Worm (Caenorhabditis elegans) whole organism, mixed stage, embryonic: ENCODE data around the gene puf-7.
"Not testable (repeated sequence)": the region's sequence is repeated elsewhere in the genome, so short reads cannot be mapped to it uniquely, and the experiment has no call there.

Experiments
- M03D4.4 ChIP-seq: sonication (generic microtip); optimal IDR thresholded peaks from 2 replicates; lab custom pipeline; 2017; ENCODE audit warnings: mild to moderate bottlenecking, missing genetic modification characterization, missing compliant biosample characterization
- bed-3 ChIP-seq: fragments of 200-800 bp; sonication (Bioruptor generic); optimal IDR thresholded peaks from 3 replicates; lab custom pipeline; 2018; ENCODE audit warnings: mild to moderate bottlenecking, missing genetic modification characterization, moderate library complexity, missing compliant biosample characterization
- blmp-1 ChIP-seq: fragments of 150-350 bp; optimal IDR thresholded peaks from 2 replicates; lab custom pipeline; 2014; ENCODE audit warnings: missing biosample characterization, missing genetic modification characterization
- ceh-39 ChIP-seq: fragments of 150-350 bp; optimal IDR thresholded peaks from 2 replicates; lab custom pipeline; 2014; ENCODE audit warnings: missing biosample characterization, missing genetic modification characterization
- ceh-43 ChIP-seq: fragments of 200-800 bp; sonication (Bioruptor generic); optimal IDR thresholded peaks from 2 replicates; lab custom pipeline; 2018; ENCODE audit warnings: mild to moderate bottlenecking, missing genetic modification characterization, moderate library complexity, missing compliant biosample characterization
- ceh-83 ChIP-seq: fragments of 200-800 bp; sonication (Bioruptor generic); optimal IDR thresholded peaks from 2 replicates; lab custom pipeline; 2018; ENCODE audit warnings: mild to moderate bottlenecking, missing genetic modification characterization, missing compliant biosample characterization
- ces-1 ChIP-seq: fragments of 150-350 bp; optimal IDR thresholded peaks from 2 replicates; lab custom pipeline; 2014; ENCODE audit warnings: missing biosample characterization, missing genetic modification reagents, missing genetic modification characterization
- cnd-1 ChIP-seq: fragments of 200-800 bp; sonication (Bioruptor generic); optimal IDR thresholded peaks from 2 replicates; lab custom pipeline; 2018; ENCODE audit warnings: mild to moderate bottlenecking, missing genetic modification characterization, missing compliant biosample characterization
- drap-1 ChIP-seq: fragments of 200-800 bp; sonication (Bioruptor generic); optimal IDR thresholded peaks from 3 replicates; lab custom pipeline; 2018; ENCODE audit warnings: mild to moderate bottlenecking, missing genetic modification characterization, missing compliant biosample characterization
- elt-1 ChIP-seq: sonication (generic microtip); optimal IDR thresholded peaks from 2 replicates; lab custom pipeline; 2017; ENCODE audit warnings: missing genetic modification characterization, mild to moderate bottlenecking, missing compliant biosample characterization, antibody characterized with exemption, moderate library complexity, borderline replicate concordance; ENCODE audit not compliant: insufficient read depth
- elt-3 ChIP-seq: fragments of 150-350 bp; optimal IDR thresholded peaks from 2 replicates; lab custom pipeline; 2014; ENCODE audit warnings: missing biosample characterization, missing genetic modification characterization
- flh-1 ChIP-seq: fragments of 200-800 bp; sonication (Bioruptor generic); optimal IDR thresholded peaks from 2 replicates; lab custom pipeline; 2018; ENCODE audit warnings: mild to moderate bottlenecking, missing genetic modification characterization, moderate library complexity, missing compliant biosample characterization
- ham-2 ChIP-seq: fragments of 200-800 bp; sonication (Bioruptor generic); optimal IDR thresholded peaks from 2 replicates; lab custom pipeline; 2018; ENCODE audit warnings: mild to moderate bottlenecking, missing genetic modification characterization, missing compliant biosample characterization
- lin-13 ChIP-seq: fragments of 150-350 bp; optimal IDR thresholded peaks from 2 replicates; lab custom pipeline; 2014; ENCODE audit warnings: missing biosample characterization, missing genetic modification characterization
- lin-32 ChIP-seq: fragments of 200-800 bp; sonication (Bioruptor generic); optimal IDR thresholded peaks from 2 replicates; lab custom pipeline; 2018; ENCODE audit warnings: mild to moderate bottlenecking, missing genetic modification characterization, missing compliant biosample characterization
- lsy-2 ChIP-seq: fragments of 150-350 bp; optimal IDR thresholded peaks from 2 replicates; lab custom pipeline; 2014; ENCODE audit warnings: missing biosample characterization, missing genetic modification characterization
- mab-5 ChIP-seq: fragments of 150-350 bp; optimal IDR thresholded peaks from 2 replicates; lab custom pipeline; 2014; ENCODE audit warnings: missing biosample characterization, missing genetic modification characterization
- mep-1 ChIP-seq: fragments of 150-350 bp; optimal IDR thresholded peaks from 2 replicates; lab custom pipeline; 2017; ENCODE audit warnings: missing biosample characterization, missing genetic modification reagents, missing genetic modification characterization, inconsistent platforms
- mls-2 ChIP-seq: sonication (generic microtip); optimal IDR thresholded peaks from 2 replicates; lab custom pipeline; 2016; ENCODE audit warnings: mild to moderate bottlenecking, missing genetic modification characterization, moderate library complexity, missing compliant biosample characterization
- nhr-12 ChIP-seq: fragments of 150-350 bp; optimal IDR thresholded peaks from 2 replicates; lab custom pipeline; 2014; ENCODE audit warnings: missing biosample characterization, missing genetic modification characterization
- nhr-2 ChIP-seq: fragments of 150-350 bp; optimal IDR thresholded peaks from 2 replicates; lab custom pipeline; 2014; ENCODE audit warnings: missing biosample characterization, missing genetic modification characterization
- nhr-237 ChIP-seq: fragments of 150-350 bp; optimal IDR thresholded peaks from 2 replicates; lab custom pipeline; 2014; ENCODE audit warnings: missing biosample characterization, missing genetic modification characterization
- nhr-28 ChIP-seq: fragments of 150-350 bp; optimal IDR thresholded peaks from 2 replicates; lab custom pipeline; 2014; ENCODE audit warnings: missing biosample characterization, missing genetic modification characterization
- nhr-76 ChIP-seq: sonication (generic microtip); optimal IDR thresholded peaks from 2 replicates; lab custom pipeline; 2017; ENCODE audit warnings: missing biosample characterization, missing genetic modification characterization
- pha-4 ChIP-seq: fragments of 150-350 bp; optimal IDR thresholded peaks from 2 replicates; lab custom pipeline; 2018; ENCODE audit warnings: missing biosample characterization, missing genetic modification reagents, missing genetic modification characterization
- sem-2 ChIP-seq: fragments of 200-800 bp; sonication (Bioruptor generic); optimal IDR thresholded peaks from 2 replicates; lab custom pipeline; 2018; ENCODE audit warnings: mild to moderate bottlenecking, missing genetic modification characterization, missing compliant biosample characterization
- snpc-4 ChIP-seq: fragments of 150-350 bp; optimal IDR thresholded peaks from 2 replicates; lab custom pipeline; 2014; ENCODE audit warnings: missing biosample characterization, missing genetic modification characterization
- sptf-1 ChIP-seq: sonication (generic microtip); optimal IDR thresholded peaks from 2 replicates; lab custom pipeline; 2017; ENCODE audit warnings: mild to moderate bottlenecking, missing genetic modification characterization, moderate library complexity, missing compliant biosample characterization
- tbx-8 ChIP-seq: fragments of 200-800 bp; sonication (Bioruptor generic); optimal IDR thresholded peaks from 2 replicates; lab custom pipeline; 2018; ENCODE audit warnings: mild to moderate bottlenecking, missing genetic modification characterization, moderate library complexity, missing compliant biosample characterization
- unc-39 ChIP-seq: fragments of 150-350 bp; optimal IDR thresholded peaks from 2 replicates; lab custom pipeline; 2014; ENCODE audit warnings: missing biosample characterization, missing genetic modification characterization
- zip-8 ChIP-seq: fragments of 150-350 bp; optimal IDR thresholded peaks from 2 replicates; lab custom pipeline; 2014; ENCODE audit warnings: missing biosample characterization, missing genetic modification characterization

Gene puf-7

ce11 chrIV:5482231-5482630, 4.3 kb upstream of the puf-7 start, which contains the start of gene T11F8.12:
Gene T11F8.12, minus strand, starts transcription at chrIV:5482331.
- TF ChIP-seq blmp-1 (tag; lab: Kevin White, UChicago) (no peak), ceh-43 (GFP tag; lab: Kevin White, UChicago) (no peak), sptf-1 (tag; lab: Kevin White, UChicago) (no peak), nhr-28 (tag; lab: Kevin White, UChicago) (no peak), M03D4.4 (no peak), mab-5 (tag; lab: Kevin White, UChicago) (no peak), mls-2 (tag; lab: Kevin White, UChicago) (no peak), lsy-2 (tag; lab: Kevin White, UChicago) (no peak), ceh-39 (tag; lab: Kevin White, UChicago) (no peak), drap-1 (GFP tag; lab: Kevin White, UChicago) (no peak), nhr-12 (tag; lab: Kevin White, UChicago) (no peak), cnd-1 (tag; lab: Kevin White, UChicago) (no peak), pha-4 (tag; lab: Kevin White, UChicago) (no peak), nhr-2 (tag; lab: Kevin White, UChicago) (no peak), lin-13 (no peak)

ce11 chrIV:5482723-5483122, 3.8 kb upstream of the puf-7 start, which contains the start of gene T11F8.5:
Gene T11F8.5, plus strand, starts transcription at chrIV:5483023.
- TF ChIP-seq zip-8 = no peak

- TF ChIP-seq lin-32; zip-8; mep-1 (tag; lab: Kevin White, UChicago): not testable (repeated sequence)
These were observed 4.5 kb downstream of the puf-7 start, which contains the start of gene B0273.115 for ce11 chrIV:5491054-5491453. Gene B0273.115, minus strand, starts transcription at chrIV:5491154.

- TF ChIP-seq nhr-237 (tag; lab: Kevin White, UChicago) = no peak
- TF ChIP-seq cnd-1 (tag; lab: Kevin White, UChicago) = no peak
- TF ChIP-seq drap-1 (GFP tag; lab: Kevin White, UChicago) = no peak
- TF ChIP-seq ceh-43 (GFP tag; lab: Kevin White, UChicago) = no peak
- no peak for TF ChIP-seq ham-2 (GFP tag; lab: Kevin White, UChicago)
- TF ChIP-seq tbx-8 (GFP tag; lab: Kevin White, UChicago) = no peak
- no peak for TF ChIP-seq flh-1
- no peak for TF ChIP-seq sem-2 (GFP tag; lab: Kevin White, UChicago)
- no peak for TF ChIP-seq unc-39 (tag; lab: Kevin White, UChicago)
- no peak for TF ChIP-seq lin-13
- TF ChIP-seq elt-1 = no peak
- TF ChIP-seq, all 35 proteins: peak for 0
These were observed 5.7 kb downstream of the puf-7 start for ce11 chrIV:5492196-5492595.

- TF ChIP-seq cnd-1 (tag; lab: Kevin White, UChicago) (no peak), elt-3 (tag; lab: Kevin White, UChicago) (no peak), tbx-8 (GFP tag; lab: Kevin White, UChicago) (no peak), ces-1 (peak; percentile 28), mab-5 (tag; lab: Kevin White, UChicago) (no peak)
These were observed 6.6 kb downstream of the puf-7 start for ce11 chrIV:5493135-5493534.

- TF ChIP-seq lin-32 = no peak
These were observed 7.2 kb downstream of the puf-7 start, which contains the start of gene B0273.1 for ce11 chrIV:5493692-5494091. Gene B0273.1, plus strand, starts transcription at chrIV:5493992.

- TF ChIP-seq M03D4.4 (no peak), flh-1 (no peak), nhr-237 (tag; lab: Kevin White, UChicago) (no peak), bed-3 (GFP tag; lab: Kevin White, UChicago) (no peak), elt-3 (tag; lab: Kevin White, UChicago) (no peak), ceh-39 (tag; lab: Kevin White, UChicago) (no peak), ces-1 (no peak), mep-1 (tag; lab: Kevin White, UChicago) (no peak), drap-1 (GFP tag; lab: Kevin White, UChicago) (no peak), ceh-83 (no peak), lin-13 (no peak), ham-2 (GFP tag; lab: Kevin White, UChicago) (no peak), nhr-2 (tag; lab: Kevin White, UChicago) (no peak), unc-39 (tag; lab: Kevin White, UChicago) (no peak), sptf-1 (tag; lab: Kevin White, UChicago) (no peak), tbx-8 (GFP tag; lab: Kevin White, UChicago) (no peak), lin-32 (no peak), nhr-76 (no peak), snpc-4 (tag; lab: Kevin White, UChicago) (no peak)
These were observed 7.6 kb downstream of the puf-7 start for ce11 chrIV:5494099-5494498.
